Worm (Caenorhabditis elegans) whole organism, L1 larva: ENCODE data around the gene abu-7.

ENCODE experiments used
- ceh-63 ChIP-seq: fragments of 200-800 bp; sonication (Bioruptor generic); optimal IDR thresholded peaks from 2 replicates; lab custom pipeline; 2018; ENCODE audit warnings: mild to moderate bottlenecking, missing genetic modification characterization, missing compliant biosample characterization
- ceh-82 ChIP-seq, 3 experiments: fragments of 150-350 bp in 1 of 3; sonication (generic microtip) in 2 of 3; optimal IDR thresholded peaks; 2 replicates each; lab custom pipeline; 2014 to 2017; ENCODE audit warnings: missing biosample characterization in 3 of 3, missing genetic modification characterization in 3 of 3
- fos-1 ChIP-seq: fragments of 150-350 bp; optimal IDR thresholded peaks from 2 replicates; lab custom pipeline; 2014; ENCODE audit warnings: missing biosample characterization, missing genetic modification characterization
- lin-13 ChIP-seq: fragments of 150-350 bp; optimal IDR thresholded peaks from 2 replicates; lab custom pipeline; 2014; ENCODE audit warnings: missing biosample characterization, missing genetic modification reagents, missing genetic modification characterization
- mef-2 ChIP-seq: fragments of 150-350 bp; optimal IDR thresholded peaks from 2 replicates; lab custom pipeline; 2014; ENCODE audit warnings: missing biosample characterization, missing genetic modification characterization
- tlp-1 ChIP-seq: fragments of 150-350 bp; optimal IDR thresholded peaks from 2 replicates; lab custom pipeline; 2014; ENCODE audit warnings: missing biosample characterization, missing genetic modification characterization

ce11 chrV:5165426-5165825, 844 bp upstream of the abu-7 start, which contains the start of gene srw-140:
- TF ChIP-seq ceh-63 = no peak
- TF ChIP-seq mef-2 = no peak
- no peak for TF ChIP-seq ceh-82 (tag; optimal IDR thresholded peaks at IDR 0.05; lab: Kevin White, UChicago)
- no peak for TF ChIP-seq tlp-1
- no peak for TF ChIP-seq fos-1 (tag; lab: Kevin White, UChicago)
- no peak for TF ChIP-seq lin-13
